Fruit fly (Drosophila melanogaster): ENCODE measurements around the gene CG13473.

Gene CG13473

DNA sequence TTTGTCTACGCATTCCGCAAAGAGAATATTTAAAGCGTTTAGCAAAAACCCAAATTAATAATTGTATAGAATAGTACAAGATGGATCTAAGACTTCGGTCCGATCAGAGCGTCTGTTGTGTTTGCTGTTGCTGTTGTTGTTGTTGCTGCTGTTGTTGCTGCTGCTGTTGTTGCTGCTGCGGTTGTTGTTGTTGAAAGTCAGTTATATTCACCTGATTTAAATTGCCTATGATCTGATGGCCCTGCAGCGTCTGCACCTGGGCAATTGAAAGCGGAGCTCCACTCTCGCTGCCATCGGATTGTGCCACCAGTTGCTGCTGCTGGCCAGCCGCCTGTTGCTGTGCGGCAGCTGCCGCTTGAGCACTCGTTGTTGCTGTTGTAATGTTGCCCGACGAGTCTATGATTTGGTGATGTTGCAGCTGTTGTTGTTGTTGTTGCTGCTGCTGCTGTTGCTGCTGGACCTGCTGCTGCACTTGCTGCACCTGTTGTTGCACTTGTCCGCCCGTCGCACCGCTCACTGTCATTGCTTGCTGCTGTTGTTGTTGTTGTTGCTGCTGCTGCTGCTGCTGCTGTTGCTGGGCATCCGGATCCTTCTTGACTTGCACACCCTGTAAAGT, 22.6 kb downstream of the CG13473 start:
- no peak for TF ChIP-seq CG7101 (tag; optimal IDR thresholded peaks at IDR 0.05)
- no peak for TF ChIP-seq CG11617 (GFP tag; optimal IDR thresholded peaks at IDR 0.05)
- TF ChIP-seq toe (GFP tag; optimal IDR thresholded peaks at IDR 0.05), result no peak
- no peak for TF ChIP-seq Hr96 (GFP tag; optimal IDR thresholded peaks at IDR 0.05)
- no peak for TF ChIP-seq kay (GFP tag; ENCODE audit: borderline replicate concordance)
- TF ChIP-seq CG7045 (GFP tag; optimal IDR thresholded peaks at IDR 0.05), result no peak

DNA sequence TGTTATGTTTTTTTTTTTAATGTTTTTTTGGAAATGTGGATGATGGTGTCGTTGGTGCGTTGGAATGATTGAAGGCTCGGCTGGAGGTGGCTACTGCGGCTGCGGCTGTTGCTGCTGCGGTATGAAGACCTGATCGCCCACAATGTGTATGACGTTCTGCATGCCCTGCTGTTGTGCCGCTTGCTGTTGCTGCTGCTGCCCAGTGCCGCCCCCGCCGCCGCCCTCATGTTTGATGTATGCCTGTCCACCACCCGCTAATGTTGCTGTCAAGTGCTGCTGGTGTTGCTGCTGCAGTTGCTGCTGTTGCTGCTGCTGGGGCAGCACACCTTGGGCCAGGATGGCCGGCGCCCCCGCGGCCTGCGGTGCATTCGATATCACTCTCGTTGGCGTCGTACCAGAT, 24.3 kb downstream of the CG13473 start:
- TF ChIP-seq pad (GFP tag; optimal IDR thresholded peaks at IDR 0.05) (no peak), cnc (optimal IDR thresholded peaks at IDR 0.05) (no peak), Clk (GFP tag; optimal IDR thresholded peaks at IDR 0.05) (no peak), kay (GFP tag; ENCODE audit: borderline replicate concordance) (no peak), Hr96 (GFP tag; optimal IDR thresholded peaks at IDR 0.05) (no peak), CG7101 (tag; optimal IDR thresholded peaks at IDR 0.05) (no peak), CG7045 (GFP tag; optimal IDR thresholded peaks at IDR 0.05) (no peak), CG1620 (GFP tag; optimal IDR thresholded peaks at IDR 0.05) (no peak), cic (GFP tag; optimal IDR thresholded peaks at IDR 0.05) (no peak), CG11617 (GFP tag; optimal IDR thresholded peaks at IDR 0.05) (no peak), toe (GFP tag; optimal IDR thresholded peaks at IDR 0.05) (no peak), Mnt (GFP tag; optimal IDR thresholded peaks at IDR 0.05) (no peak), ovo (GFP tag; optimal IDR thresholded peaks at IDR 0.05) (no peak), bab1 (GFP tag; optimal IDR thresholded peaks at IDR 0.05) (no peak), CG12768 (GFP tag; optimal IDR thresholded peaks at IDR 0.05) (no peak), tj (GFP tag; optimal IDR thresholded peaks at IDR 0.05) (no peak), Crg-1 (GFP tag; optimal IDR thresholded peaks at IDR 0.05) (no peak), CG33017 (tag; optimal IDR thresholded peaks at IDR 0.05) (no peak), CG5204 (GFP tag; optimal IDR thresholded peaks at IDR 0.05) (no peak)

DNA sequence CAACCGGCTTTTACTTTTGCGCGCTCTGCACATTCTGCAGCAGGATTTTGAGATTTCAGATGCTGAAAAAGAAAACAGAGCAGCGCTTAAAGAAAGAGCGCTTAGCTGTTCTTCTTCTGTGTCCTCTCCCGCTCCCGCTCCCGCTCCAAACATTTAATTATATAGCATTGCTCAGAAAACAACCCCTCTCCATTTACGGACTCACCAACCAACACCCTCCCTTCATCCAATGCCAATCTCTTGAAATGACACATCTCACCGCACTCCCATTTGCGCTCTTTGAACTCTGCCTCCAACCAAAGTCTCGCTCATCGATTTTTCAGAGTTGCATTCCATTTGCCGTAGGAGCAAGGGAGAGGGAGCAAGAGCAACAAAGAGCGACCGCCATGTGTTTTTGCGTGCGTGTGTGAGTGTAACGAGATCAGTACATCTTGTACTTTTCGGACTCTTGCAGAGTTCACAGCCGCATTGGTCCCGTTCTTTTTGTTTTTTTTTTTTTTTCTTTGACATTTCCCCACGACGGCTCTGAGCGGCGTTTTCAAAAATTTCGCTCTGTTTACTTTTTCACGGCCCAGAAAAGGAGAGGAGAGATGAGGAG, 26.6 kb downstream of the CG13473 start:
- no peak for TF ChIP-seq bab1 (GFP tag; optimal IDR thresholded peaks at IDR 0.05)
- peak; percentile 2 for TF ChIP-seq Crg-1 (GFP tag; optimal IDR thresholded peaks at IDR 0.05)
- peak; percentile 82 for TF ChIP-seq Mnt (GFP tag; optimal IDR thresholded peaks at IDR 0.05)
- TF ChIP-seq cic (GFP tag; optimal IDR thresholded peaks at IDR 0.05), result peak; percentile 2
- TF ChIP-seq tj (GFP tag; optimal IDR thresholded peaks at IDR 0.05), result peak; percentile 54
- TF ChIP-seq CG33017 (tag; optimal IDR thresholded peaks at IDR 0.05), result no peak
- TF ChIP-seq cnc (optimal IDR thresholded peaks at IDR 0.05), result no peak
- TF ChIP-seq CG5204 (GFP tag; optimal IDR thresholded peaks at IDR 0.05), result no peak
- TF ChIP-seq CG7045 (GFP tag; optimal IDR thresholded peaks at IDR 0.05), result no peak
- TF ChIP-seq ovo (GFP tag; optimal IDR thresholded peaks at IDR 0.05), result peak; percentile 32
- no peak for TF ChIP-seq Hr96 (GFP tag; optimal IDR thresholded peaks at IDR 0.05)
- TF ChIP-seq toe (GFP tag; optimal IDR thresholded peaks at IDR 0.05), result no peak
- TF ChIP-seq CG1620 (GFP tag; optimal IDR thresholded peaks at IDR 0.05), result no peak
- peak; percentile 88 for TF ChIP-seq CG12768 (GFP tag; optimal IDR thresholded peaks at IDR 0.05)
- TF ChIP-seq CG11617 (GFP tag; optimal IDR thresholded peaks at IDR 0.05), result no peak
- TF ChIP-seq CG7101 (tag; optimal IDR thresholded peaks at IDR 0.05), result no peak
- peak; percentile 30 for TF ChIP-seq Clk (GFP tag; optimal IDR thresholded peaks at IDR 0.05)
- no peak for TF ChIP-seq CG14711 (tag; optimal IDR thresholded peaks at IDR 0.05)
- no peak for TF ChIP-seq kay (GFP tag; ENCODE audit: borderline replicate concordance)
- TF ChIP-seq pad (GFP tag; optimal IDR thresholded peaks at IDR 0.05), result peak; percentile 94

DNA sequence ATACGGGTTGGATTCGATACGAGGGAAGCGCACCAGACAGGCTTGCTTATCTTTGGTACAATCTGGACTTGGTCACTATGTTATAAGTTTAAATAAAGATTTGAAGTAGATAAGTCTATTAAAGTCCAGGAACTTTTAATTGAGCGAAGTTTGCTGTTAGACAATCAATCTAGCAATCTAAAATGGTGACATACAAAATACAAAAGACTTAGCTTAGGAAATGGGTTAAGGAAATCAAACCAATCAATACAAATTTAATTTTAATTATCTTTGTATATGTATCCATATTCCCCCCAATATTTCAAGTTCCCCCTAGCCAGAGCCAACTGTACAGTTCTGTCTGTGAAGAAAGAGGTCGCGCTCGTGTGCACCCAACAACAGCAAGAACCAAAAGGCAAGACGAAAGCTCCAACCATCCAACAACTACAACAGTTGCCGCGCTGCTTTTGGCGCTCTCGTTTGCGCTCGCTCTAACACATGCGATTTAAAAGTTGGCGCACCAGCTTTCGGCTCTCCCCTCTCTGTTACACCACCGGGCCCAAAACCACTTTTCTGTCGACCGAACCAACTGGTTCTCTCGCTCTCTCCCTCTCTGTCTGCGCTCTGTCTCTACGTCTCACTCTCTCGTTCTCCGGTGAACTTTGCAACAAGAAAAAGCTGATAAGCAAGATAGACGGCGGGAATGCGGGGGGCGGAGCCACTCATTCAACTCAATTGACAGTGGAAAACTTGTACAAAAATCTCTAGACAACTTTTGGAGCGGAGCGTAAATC, 27.6 kb downstream of the CG13473 start:
- TF ChIP-seq Hr96 (GFP tag; optimal IDR thresholded peaks at IDR 0.05), result peak; percentile 71
- peak; percentile 87 for TF ChIP-seq CG7045 (GFP tag; optimal IDR thresholded peaks at IDR 0.05)
- peak; percentile 93 for TF ChIP-seq CG5204 (GFP tag; optimal IDR thresholded peaks at IDR 0.05)
- peak; percentile 85 for TF ChIP-seq CG33017 (tag; optimal IDR thresholded peaks at IDR 0.05)
- peak; percentile 76 for TF ChIP-seq Mnt (GFP tag; optimal IDR thresholded peaks at IDR 0.05)
- no peak for TF ChIP-seq ovo (GFP tag; optimal IDR thresholded peaks at IDR 0.05)
- peak; percentile 98 for TF ChIP-seq cic (GFP tag; optimal IDR thresholded peaks at IDR 0.05)
- peak; percentile 64 for TF ChIP-seq Crg-1 (GFP tag; optimal IDR thresholded peaks at IDR 0.05)
- peak; percentile 73 for TF ChIP-seq CG14711 (tag; optimal IDR thresholded peaks at IDR 0.05)
- TF ChIP-seq CG12768 (GFP tag; optimal IDR thresholded peaks at IDR 0.05), result peak; percentile 85
- peak; percentile 79 for TF ChIP-seq CG1620 (GFP tag; optimal IDR thresholded peaks at IDR 0.05)
- peak; percentile 90 for TF ChIP-seq CG7101 (tag; optimal IDR thresholded peaks at IDR 0.05)
- peak; percentile 88 for TF ChIP-seq CG11617 (GFP tag; optimal IDR thresholded peaks at IDR 0.05)
- TF ChIP-seq kay (GFP tag; ENCODE audit: borderline replicate concordance), result peak; percentile 93
- TF ChIP-seq pad (GFP tag; optimal IDR thresholded peaks at IDR 0.05), result peak; percentile 77
- peak; percentile 55 for TF ChIP-seq tj (GFP tag; optimal IDR thresholded peaks at IDR 0.05)
- peak; percentile 82 for TF ChIP-seq toe (GFP tag; optimal IDR thresholded peaks at IDR 0.05)
- TF ChIP-seq cnc (optimal IDR thresholded peaks at IDR 0.05), result no peak
- TF ChIP-seq Clk (GFP tag; optimal IDR thresholded peaks at IDR 0.05), result peak; percentile 66
- TF ChIP-seq bab1 (GFP tag; optimal IDR thresholded peaks at IDR 0.05), result peak; percentile 44

DNA sequence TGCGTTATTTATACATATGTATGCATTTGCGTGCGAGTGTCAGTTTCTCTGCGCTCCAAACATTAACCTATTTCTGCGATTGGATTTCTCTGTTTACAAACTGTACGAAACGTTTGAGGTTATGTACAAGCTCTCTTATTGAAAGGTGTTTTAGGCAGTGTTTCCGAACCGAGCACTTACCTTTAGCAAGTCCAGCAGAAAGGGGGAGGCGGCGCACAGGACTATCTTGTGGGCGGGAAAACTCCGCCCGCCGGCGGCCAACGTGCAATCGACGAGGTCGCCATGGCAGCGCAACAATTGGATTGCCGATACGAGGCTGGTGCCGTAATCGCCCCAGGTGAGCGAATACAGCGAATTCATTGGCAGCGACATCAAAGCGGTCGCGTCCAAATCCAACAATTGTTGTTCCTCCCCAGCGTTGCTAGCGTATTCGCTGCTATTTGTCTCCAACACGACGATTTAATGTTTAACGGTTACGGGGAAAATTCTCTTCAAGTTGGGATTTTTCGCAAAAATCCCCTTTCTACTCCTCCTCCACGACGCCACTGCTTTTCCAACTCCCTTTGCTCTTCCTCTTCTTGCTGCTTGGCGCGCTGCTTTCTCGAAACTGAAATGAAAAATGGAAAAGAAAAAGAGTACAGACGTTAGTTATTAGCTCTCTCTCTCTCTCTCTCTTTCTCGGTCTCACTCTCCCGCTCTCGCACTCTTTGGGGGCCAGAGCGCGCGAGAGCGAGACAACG, 28.3 kb downstream of the CG13473 start:
- TF ChIP-seq CG11617 (GFP tag; optimal IDR thresholded peaks at IDR 0.05), result peak; percentile 87
- TF ChIP-seq CG14711 (tag; optimal IDR thresholded peaks at IDR 0.05), result peak; percentile 74
- TF ChIP-seq Mnt (GFP tag; optimal IDR thresholded peaks at IDR 0.05), result peak; percentile 53
- peak; percentile 88 for TF ChIP-seq Hr96 (GFP tag; optimal IDR thresholded peaks at IDR 0.05)
- TF ChIP-seq tj (GFP tag; optimal IDR thresholded peaks at IDR 0.05), result peak; percentile 63
- TF ChIP-seq Crg-1 (GFP tag; optimal IDR thresholded peaks at IDR 0.05), result peak; percentile 78
- no peak for TF ChIP-seq cnc (optimal IDR thresholded peaks at IDR 0.05)
- peak; percentile 78 for TF ChIP-seq pad (GFP tag; optimal IDR thresholded peaks at IDR 0.05)
- peak; percentile 86 for TF ChIP-seq Clk (GFP tag; optimal IDR thresholded peaks at IDR 0.05)
- peak; percentile 84 for TF ChIP-seq toe (GFP tag; optimal IDR thresholded peaks at IDR 0.05)
- TF ChIP-seq kay (GFP tag; ENCODE audit: borderline replicate concordance), result peak; percentile 92
- peak; percentile 67 for TF ChIP-seq CG33017 (tag; optimal IDR thresholded peaks at IDR 0.05)
- peak; percentile 64 for TF ChIP-seq cic (GFP tag; optimal IDR thresholded peaks at IDR 0.05)
- peak; percentile 94 for TF ChIP-seq CG7045 (GFP tag; optimal IDR thresholded peaks at IDR 0.05)
- peak; percentile 65 for TF ChIP-seq CG1620 (GFP tag; optimal IDR thresholded peaks at IDR 0.05)
- TF ChIP-seq bab1 (GFP tag; optimal IDR thresholded peaks at IDR 0.05), result peak; percentile 76
- TF ChIP-seq CG5204 (GFP tag; optimal IDR thresholded peaks at IDR 0.05), result peak; percentile 90
- TF ChIP-seq CG12768 (GFP tag; optimal IDR thresholded peaks at IDR 0.05), result peak; percentile 88
- peak; percentile 59 for TF ChIP-seq ovo (GFP tag; optimal IDR thresholded peaks at IDR 0.05)
- peak; percentile 88 for TF ChIP-seq CG7101 (tag; optimal IDR thresholded peaks at IDR 0.05)

Data from whole organism, adult.